Fruit fly (Drosophila melanogaster) whole organism: ENCODE results near the gene alrm.

Experiments
- CG8478 ChIP-seq: fragments of >200 bp; optimal IDR thresholded peaks from 2 replicates; lab custom pipeline; 2018; ENCODE audit warnings: inconsistent platforms
- Dll ChIP-seq: fragments of >200 bp; optimal IDR thresholded peaks from 2 replicates; lab custom pipeline; 2017
- EcR ChIP-seq, 2 experiments: fragments of >200 bp; optimal IDR thresholded peaks; 2 replicates each; lab custom pipeline; 2017; ENCODE audit warnings: missing biosample characterization in 2 of 2, missing genetic modification characterization in 2 of 2, missing genetic modification reagents in 2 of 2
- pan ChIP-seq: fragments of >200 bp; optimal IDR thresholded peaks from 2 replicates; lab custom pipeline; 2017
- psq ChIP-seq: fragments of >200 bp; optimal IDR thresholded peaks from 2 replicates; lab custom pipeline; 2017
- usp ChIP-seq: fragments of >200 bp; optimal IDR thresholded peaks from 2 replicates; lab custom pipeline; 2017; ENCODE audit warnings: missing biosample characterization, missing genetic modification characterization, mixed read lengths

The alrm gene

dm6 chr3R:25382681-25383080 lies at the start of gene alrm:
Gene alrm (minus strand): TSS chr3R:25382781.
- TF ChIP-seq EcR (GFP tag; optimal IDR thresholded peaks at IDR 0.05; lab: Kevin White, UChicago), result no peak
- no peak for TF ChIP-seq CG8478 (lab: Kevin White, UChicago)
- TF ChIP-seq pan (lab: Kevin White, UChicago), result no peak
- no peak for TF ChIP-seq usp (GFP tag; lab: Kevin White, UChicago)
- no peak for TF ChIP-seq Dll (lab: Kevin White, UChicago)
- no peak for TF ChIP-seq psq (lab: Kevin White, UChicago)

- TF ChIP-seq Dll (lab: Kevin White, UChicago), result no peak
- TF ChIP-seq pan (lab: Kevin White, UChicago), result no peak
- no peak for TF ChIP-seq usp (GFP tag; lab: Kevin White, UChicago)
- no peak for TF ChIP-seq CG8478 (lab: Kevin White, UChicago)
- no peak for TF ChIP-seq psq (lab: Kevin White, UChicago)
- no peak for TF ChIP-seq EcR (GFP tag; optimal IDR thresholded peaks at IDR 0.05; lab: Kevin White, UChicago)
Measured at dm6 chr3R:25427175-25427574, 44.6 kb upstream of the alrm start.

- no peak for TF ChIP-seq pan (lab: Kevin White, UChicago)
- TF ChIP-seq psq (lab: Kevin White, UChicago), result no peak
Measured at dm6 chr3R:25400545-25400944, 18.0 kb upstream of the alrm start, which contains the start of gene Muc96D. Gene Muc96D (minus strand): TSS chr3R:25400645.

dm6 chr3R:25388522-25388921 lies 5.9 kb upstream of the alrm start:
- TF ChIP-seq pan (lab: Kevin White, UChicago) (no peak), usp (GFP tag; lab: Kevin White, UChicago) (no peak), CG8478 (lab: Kevin White, UChicago) (no peak), Dll (lab: Kevin White, UChicago) (no peak), EcR (GFP tag; optimal IDR thresholded peaks at IDR 0.05; lab: Kevin White, UChicago) (no peak), psq (lab: Kevin White, UChicago) (no peak)

- TF ChIP-seq pan (lab: Kevin White, UChicago) (no peak), usp (GFP tag; lab: Kevin White, UChicago) (no peak), psq (lab: Kevin White, UChicago) (no peak), EcR (GFP tag; optimal IDR thresholded peaks at IDR 0.05; lab: Kevin White, UChicago) (no peak), CG8478 (lab: Kevin White, UChicago) (no peak), Dll (lab: Kevin White, UChicago) (no peak)
Measured at dm6 chr3R:25384206-25384605, 1.6 kb upstream of the alrm start.

dm6 chr3R:25383400-25383799 lies 819 bp upstream of the alrm start, which contains the start of gene CG31437:
Gene CG31437 (plus strand): TSS chr3R:25383700.
- TF ChIP-seq pan (lab: Kevin White, UChicago) (no peak), EcR (GFP tag; optimal IDR thresholded peaks at IDR 0.05; lab: Kevin White, UChicago) (no peak), psq (lab: Kevin White, UChicago) (no peak), CG8478 (lab: Kevin White, UChicago) (no peak), Dll (lab: Kevin White, UChicago) (no peak), usp (GFP tag; lab: Kevin White, UChicago) (no peak)

dm6 chr3R:25357985-25358384 lies 24.6 kb downstream of the alrm start, which contains the start of gene ND-49L:
Gene ND-49L (plus strand): TSS chr3R:25358285.
- TF ChIP-seq pan (lab: Kevin White, UChicago) (no peak), EcR (GFP tag; optimal IDR thresholded peaks at IDR 0.05; lab: Kevin White, UChicago) (no peak), Dll (lab: Kevin White, UChicago) (no peak), CG8478 (lab: Kevin White, UChicago) (no peak), psq (lab: Kevin White, UChicago) (no peak), usp (GFP tag; lab: Kevin White, UChicago) (no peak)

dm6 chr3R:25346899-25347298 lies 35.7 kb downstream of the alrm start, which contains the start of gene tobi:
Gene tobi (minus strand): TSS chr3R:25346921.
- TF ChIP-seq psq (lab: Kevin White, UChicago) (no peak), CG8478 (lab: Kevin White, UChicago) (no peak), Dll (lab: Kevin White, UChicago) (no peak), pan (lab: Kevin White, UChicago) (no peak), EcR (GFP tag; optimal IDR thresholded peaks at IDR 0.05; lab: Kevin White, UChicago) (no peak), usp (GFP tag; lab: Kevin White, UChicago) (no peak)

- TF ChIP-seq Dll (lab: Kevin White, UChicago), result no peak
- no peak for TF ChIP-seq psq (lab: Kevin White, UChicago)
- no peak for TF ChIP-seq usp (GFP tag; lab: Kevin White, UChicago)
- TF ChIP-seq pan (lab: Kevin White, UChicago), result no peak
- no peak for TF ChIP-seq CG8478 (lab: Kevin White, UChicago)
- no peak for TF ChIP-seq EcR (GFP tag; optimal IDR thresholded peaks at IDR 0.05; lab: Kevin White, UChicago)
Measured at dm6 chr3R:25339952-25340351, 42.6 kb downstream of the alrm start, which contains the start of gene rha. Gene rha (plus strand): TSS chr3R:25340252.

dm6 chr3R:25335065-25335464 lies 47.5 kb downstream of the alrm start, which contains the start of the genes CG10669 and CG11902:
Gene CG10669 (minus strand): TSS chr3R:25335243.
Gene CG11902 (plus strand): TSS chr3R:25335257.
- TF ChIP-seq pan (lab: Kevin White, UChicago) (no peak), usp (GFP tag; lab: Kevin White, UChicago) (no peak), psq (lab: Kevin White, UChicago) (no peak), Dll (lab: Kevin White, UChicago) (no peak)

- TF ChIP-seq Dll (lab: Kevin White, UChicago) (no peak), usp (GFP tag; lab: Kevin White, UChicago) (no peak), pan (lab: Kevin White, UChicago) (no peak), CG8478 (lab: Kevin White, UChicago) (no peak), EcR (GFP tag; optimal IDR thresholded peaks at IDR 0.05; lab: Kevin White, UChicago) (no peak), psq (lab: Kevin White, UChicago) (no peak)
Measured at dm6 chr3R:25331103-25331502, 51.5 kb downstream of the alrm start, which contains the start of gene CHKov2. Gene CHKov2 (minus strand): TSS chr3R:25331203.
